Worm (Caenorhabditis elegans) whole organism, early embryonic: ENCODE results near the gene C49G7.10.

Experiments
- B0310.2 ChIP-seq: sonication (generic microtip); optimal IDR thresholded peaks from 2 replicates; lab custom pipeline; 2016; ENCODE audit warnings: mild to moderate bottlenecking, missing genetic modification characterization, missing compliant biosample characterization
- F13C5.2 ChIP-seq: sonication (generic microtip); optimal IDR thresholded peaks from 2 replicates; lab custom pipeline; 2017; ENCODE audit warnings: mild to moderate bottlenecking, missing genetic modification characterization, inconsistent platforms, missing compliant biosample characterization
- aly-1 ChIP-seq: sonication (generic microtip); optimal IDR thresholded peaks from 2 replicates; lab custom pipeline; 2016; ENCODE audit warnings: missing genetic modification characterization, missing compliant biosample characterization
- ama-1 ChIP-seq: fragments of 150-350 bp; optimal IDR thresholded peaks from 2 replicates; lab custom pipeline; 2014
- ceh-13 ChIP-seq: fragments of 200-800 bp; sonication (Bioruptor generic); optimal IDR thresholded peaks from 2 replicates; lab custom pipeline; 2018; ENCODE audit warnings: mild to moderate bottlenecking, missing genetic modification characterization, missing compliant biosample characterization
- ceh-36 ChIP-seq: sonication (generic microtip); optimal IDR thresholded peaks from 2 replicates; lab custom pipeline; 2016; ENCODE audit warnings: missing genetic modification characterization, inconsistent platforms, missing compliant biosample characterization
- ets-7 ChIP-seq: sonication (generic microtip); optimal IDR thresholded peaks from 2 replicates; lab custom pipeline; 2016; ENCODE audit warnings: missing genotype, missing genetic modification characterization, missing compliant biosample characterization
- flt-1 ChIP-seq: fragments of 200-800 bp; sonication (Bioruptor generic); IDR thresholded peaks from 2 replicates; pipeline ENCODE4 v1.3.6; 2022; ENCODE audit warnings: missing genetic modification characterization, missing compliant biosample characterization
- hmbx-1 ChIP-seq: sonication (generic microtip); optimal IDR thresholded peaks from 2 replicates; lab custom pipeline; 2016; ENCODE audit warnings: mild to moderate bottlenecking, missing genetic modification characterization, missing compliant biosample characterization
- hmg-4 ChIP-seq: fragments of 200-800 bp; sonication (Bioruptor generic); optimal IDR thresholded peaks from 2 replicates; lab custom pipeline; 2018; ENCODE audit warnings: mild to moderate bottlenecking, missing genetic modification characterization, missing compliant biosample characterization
- hnd-1 ChIP-seq: sonication (generic microtip); optimal IDR thresholded peaks from 2 replicates; lab custom pipeline; 2016; ENCODE audit warnings: missing genetic modification characterization, missing compliant biosample characterization
- pes-1 ChIP-seq: fragments of 200-800 bp; sonication (Bioruptor generic); IDR thresholded peaks from 2 replicates; pipeline ENCODE4 v1.3.6; 2022; ENCODE audit warnings: missing genetic modification reagents, missing genetic modification characterization, missing compliant biosample characterization
- scrt-1 ChIP-seq: fragments of 200-800 bp; sonication (Bioruptor generic); IDR thresholded peaks from 2 replicates; pipeline ENCODE4 v1.3.6; 2022; ENCODE audit warnings: missing genetic modification characterization, missing compliant biosample characterization
- sea-1 ChIP-seq: fragments of 200-800 bp; sonication (Bioruptor generic); conservative IDR thresholded peaks from 2 replicates; pipeline ENCODE4 v1.3.6; 2022; ENCODE audit warnings: missing genetic modification characterization, missing compliant biosample characterization
- tbx-11 ChIP-seq: fragments of 200-800 bp; sonication (Bioruptor generic); IDR thresholded peaks from 2 replicates; pipeline ENCODE4 v1.3.6; 2022; ENCODE audit warnings: missing genetic modification characterization, missing compliant biosample characterization
- tbx-37 ChIP-seq: fragments of 200-800 bp; sonication (Bioruptor generic); conservative IDR thresholded peaks from 2 replicates; pipeline ENCODE4 v1.3.6; 2022; ENCODE audit warnings: missing genetic modification reagents, missing genetic modification characterization, missing compliant biosample characterization
- tra-4 ChIP-seq: sonication (generic microtip); optimal IDR thresholded peaks from 2 replicates; lab custom pipeline; 2017; ENCODE audit warnings: missing genetic modification characterization, missing compliant biosample characterization

Gene C49G7.10

DNA sequence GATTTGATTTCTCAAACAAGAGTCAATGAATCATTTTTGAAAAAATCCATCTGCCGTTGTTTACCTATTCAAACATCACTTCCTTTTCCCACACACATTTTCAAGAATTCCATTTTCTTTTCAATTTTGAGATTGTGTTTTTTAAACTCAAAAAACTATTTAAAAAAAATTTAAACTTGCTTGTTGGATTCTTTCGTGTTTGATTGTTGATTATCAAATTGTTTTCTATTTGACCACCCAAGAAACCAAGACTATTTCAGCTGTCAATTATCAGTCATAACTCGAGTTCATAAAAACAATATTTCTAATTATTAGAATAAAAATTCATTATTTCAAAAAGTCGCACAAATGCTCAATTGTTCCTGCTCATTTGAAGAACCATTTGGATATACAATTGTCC is 36.6 kb downstream of the C49G7.10 start, which contains the start of gene srh-8:
Gene srh-8 (plus strand): TSS at position 301 of the 400 bp plus-strand sequence.
- no peak for TF ChIP-seq ceh-36
- TF ChIP-seq scrt-1 (GFP tag; lab: Robert Waterston, UW), result no peak
- TF ChIP-seq tbx-37 (GFP tag; lab: Robert Waterston, UW), result no peak
- no peak for TF ChIP-seq hmg-4 (GFP tag; lab: Kevin White, UChicago)
- TF ChIP-seq pes-1 (GFP tag; lab: Robert Waterston, UW), result no peak
- no peak for TF ChIP-seq ceh-13 (GFP tag; lab: Kevin White, UChicago)
- no peak for TF ChIP-seq hmbx-1 (tag; lab: Kevin White, UChicago)
- TF ChIP-seq aly-1, result no peak
- no peak for TF ChIP-seq tra-4 (tag; lab: Kevin White, UChicago)
- no peak for TF ChIP-seq sea-1
- TF ChIP-seq ets-7, result no peak
- no peak for TF ChIP-seq ama-1 (lab: Kevin White, UChicago)
- no peak for TF ChIP-seq F13C5.2 (tag; lab: Kevin White, UChicago)
- no peak for TF ChIP-seq flt-1 (GFP tag; lab: Robert Waterston, UW)
- no peak for TF ChIP-seq tbx-11
- TF ChIP-seq B0310.2 (tag; lab: Kevin White, UChicago), result no peak
- no peak for TF ChIP-seq hnd-1 (tag; lab: Kevin White, UChicago)

DNA sequence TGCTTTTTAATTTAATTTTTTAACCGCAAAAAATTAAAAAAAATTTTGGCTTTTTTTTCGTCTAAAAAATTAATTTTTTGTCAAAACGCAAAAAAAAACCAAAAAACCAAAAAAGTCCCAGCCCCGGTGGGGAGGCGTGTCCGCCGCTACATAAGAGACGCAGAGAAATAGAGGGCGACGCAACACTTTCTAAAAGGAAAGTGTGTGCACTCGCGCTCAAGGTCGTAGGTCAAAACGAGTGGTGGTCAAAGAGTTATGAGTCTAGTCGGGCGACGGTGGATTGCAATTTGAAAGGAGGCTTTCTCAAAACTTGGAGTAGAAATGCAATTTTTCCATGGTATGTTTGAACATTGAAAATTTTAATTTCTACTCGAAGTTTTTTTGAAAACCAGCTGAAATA is 37.2 kb downstream of the C49G7.10 start:
- TF ChIP-seq pes-1 (GFP tag; lab: Robert Waterston, UW) (no peak), tra-4 (tag; lab: Kevin White, UChicago) (no peak), hnd-1 (tag; lab: Kevin White, UChicago) (no peak), flt-1 (GFP tag; lab: Robert Waterston, UW) (no peak), F13C5.2 (tag; lab: Kevin White, UChicago) (no peak), tbx-11 (no peak), sea-1 (no peak), B0310.2 (tag; lab: Kevin White, UChicago) (no peak), aly-1 (no peak), hmbx-1 (tag; lab: Kevin White, UChicago) (no peak), scrt-1 (GFP tag; lab: Robert Waterston, UW) (no peak), hmg-4 (GFP tag; lab: Kevin White, UChicago) (no peak), ceh-13 (GFP tag; lab: Kevin White, UChicago) (no peak), ets-7 (no peak), ama-1 (lab: Kevin White, UChicago) (no peak), ceh-36 (no peak), tbx-37 (GFP tag; lab: Robert Waterston, UW) (no peak)

DNA sequence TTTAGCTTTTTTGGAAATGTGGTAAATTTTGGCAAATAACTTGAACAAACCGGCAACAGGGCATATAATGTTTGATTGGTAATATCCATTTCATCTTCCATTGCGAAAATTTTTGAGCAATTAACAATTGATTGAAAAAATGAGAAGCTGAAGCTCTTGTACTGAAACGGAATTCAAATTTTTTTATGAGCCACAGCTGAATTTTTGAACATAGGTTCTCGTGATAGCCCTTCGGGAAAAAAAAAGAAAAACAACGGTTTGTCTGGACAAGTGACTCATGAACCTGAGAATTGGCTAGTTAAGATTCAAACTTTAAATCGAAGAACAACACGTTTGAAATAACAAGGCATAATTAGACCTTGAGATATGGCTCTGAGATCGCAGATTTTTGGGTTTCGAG is 46.0 kb downstream of the C49G7.10 start, which contains the start of gene srx-62:
Gene srx-62 (minus strand): TSS at position 101 of the 400 bp plus-strand sequence.
- TF ChIP-seq ceh-36, result no peak

DNA sequence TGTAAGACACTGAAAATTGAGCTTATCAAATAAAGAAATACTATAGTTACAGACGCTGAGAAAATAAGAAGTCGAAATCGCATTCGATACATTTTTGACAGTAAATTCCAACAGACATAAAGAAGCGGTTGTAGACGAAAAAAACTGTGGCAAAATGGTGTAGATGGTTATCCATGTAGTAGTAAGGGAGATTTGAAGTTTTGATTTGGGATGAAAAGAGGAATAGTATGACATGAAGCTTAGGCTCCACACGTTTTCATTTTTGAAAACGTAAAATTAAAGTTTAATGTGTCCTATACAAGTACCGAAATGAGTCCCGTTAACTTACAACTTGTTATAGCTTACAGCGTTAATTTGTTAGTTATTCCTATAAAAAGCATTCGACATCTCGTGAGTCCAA is 47.8 kb downstream of the C49G7.10 start, which contains the start of gene K09D9.9:
Gene K09D9.9 (minus strand): TSS at position 101 of the 400 bp plus-strand sequence.
- TF ChIP-seq sea-1 (no peak), hmg-4 (GFP tag; lab: Kevin White, UChicago) (no peak), ceh-13 (GFP tag; lab: Kevin White, UChicago) (no peak), flt-1 (GFP tag; lab: Robert Waterston, UW) (no peak), tbx-37 (GFP tag; lab: Robert Waterston, UW) (no peak), F13C5.2 (tag; lab: Kevin White, UChicago) (no peak), ceh-36 (no peak)

DNA sequence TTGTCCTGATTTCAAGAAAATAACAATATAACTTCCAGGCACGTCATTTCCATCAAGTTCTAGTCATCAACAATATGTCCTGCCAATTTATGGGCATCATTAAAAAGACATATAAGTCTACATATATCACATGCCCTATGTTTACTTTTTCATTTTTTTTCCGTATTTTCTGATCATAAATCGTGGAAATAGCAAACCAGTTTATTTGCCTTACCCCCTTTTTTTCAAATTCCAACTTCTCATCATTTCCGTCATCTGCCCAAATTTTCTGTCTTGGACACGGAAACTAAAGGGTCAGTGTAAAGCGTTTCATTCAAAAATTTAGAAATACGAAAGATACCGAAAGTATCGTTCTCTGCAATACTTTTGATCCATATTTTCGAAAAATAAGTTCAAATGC is 49.5 kb downstream of the C49G7.10 start:
- TF ChIP-seq hmbx-1 (tag; lab: Kevin White, UChicago) (no peak), aly-1 (no peak), tbx-37 (GFP tag; lab: Robert Waterston, UW) (no peak), hmg-4 (GFP tag; lab: Kevin White, UChicago) (no peak), ets-7 (no peak), tbx-11 (no peak), ceh-13 (GFP tag; lab: Kevin White, UChicago) (no peak), ceh-36 (no peak), tra-4 (tag; lab: Kevin White, UChicago) (no peak), flt-1 (GFP tag; lab: Robert Waterston, UW) (no peak), hnd-1 (tag; lab: Kevin White, UChicago) (no peak), B0310.2 (tag; lab: Kevin White, UChicago) (no peak), F13C5.2 (tag; lab: Kevin White, UChicago) (no peak), pes-1 (GFP tag; lab: Robert Waterston, UW) (no peak), sea-1 (no peak), ama-1 (lab: Kevin White, UChicago) (no peak), scrt-1 (GFP tag; lab: Robert Waterston, UW) (no peak)
